Worm (Caenorhabditis elegans) whole organism, L1 larva: ENCODE measurements around the gene R166.3.
A peak's percentile ranks its signal among the peaks of the same experiment; 100 is the strongest.

Experiments used
- efl-1 ChIP-seq, 4 experiments: fragments of 150-350 bp; optimal IDR thresholded peaks in 3 of 4; peaks in 1 of 4; 1 replicate in 1 of 4; 2 replicates in 3 of 4; lab custom pipeline; 2014; ENCODE audit warnings: missing biosample characterization in 2 of 4, missing genetic modification characterization in 2 of 4, missing genetic modification reagents in 2 of 4
- elt-2 ChIP-seq: sonication (generic microtip); optimal IDR thresholded peaks from 2 replicates; lab custom pipeline; 2016; ENCODE audit warnings: missing genetic modification characterization, mild to moderate bottlenecking, inconsistent platforms, missing compliant biosample characterization, missing genetic modification reagents
- elt-3 ChIP-seq, 6 experiments: fragments of 150-350 bp in 1 of 6; sonication (generic microtip); optimal IDR thresholded peaks; 2 replicates each; lab custom pipeline; 2017 to 2018; ENCODE audit warnings: missing biosample characterization in 6 of 6, missing genetic modification characterization in 6 of 6, inconsistent platforms in 1 of 6
- lin-13 ChIP-seq: fragments of 150-350 bp; optimal IDR thresholded peaks from 2 replicates; lab custom pipeline; 2014; ENCODE audit warnings: missing biosample characterization, missing genetic modification reagents, missing genetic modification characterization
- nhr-19 ChIP-seq: fragments of 200-800 bp; sonication (Bioruptor generic); conservative IDR thresholded peaks from 2 replicates; pipeline ENCODE4 v1.3.6; 2022; ENCODE audit warnings: missing genetic modification characterization, missing compliant biosample characterization
- nhr-20 ChIP-seq: sonication (generic microtip); optimal IDR thresholded peaks from 2 replicates; lab custom pipeline; 2016; ENCODE audit warnings: mild to moderate bottlenecking, missing genetic modification characterization, missing compliant biosample characterization
- nhr-237 ChIP-seq: fragments of 150-350 bp; optimal IDR thresholded peaks from 2 replicates; lab custom pipeline; 2014; ENCODE audit warnings: missing biosample characterization, missing genetic modification characterization
- nhr-47 ChIP-seq: sonication (generic microtip); optimal IDR thresholded peaks from 2 replicates; lab custom pipeline; 2016; ENCODE audit warnings: mild to moderate bottlenecking, missing genetic modification characterization, moderate library complexity, missing compliant biosample characterization
- sptf-1 ChIP-seq: fragments of 150-350 bp; optimal IDR thresholded peaks from 2 replicates; lab custom pipeline; 2014; ENCODE audit warnings: missing biosample characterization, missing genetic modification characterization
- unc-62 ChIP-seq: fragments of 150-350 bp; optimal IDR thresholded peaks from 2 replicates; lab custom pipeline; 2014; ENCODE audit warnings: missing biosample characterization, missing genetic modification reagents, missing genetic modification characterization
- ztf-11 ChIP-seq, 2 experiments: sonication (generic microtip); optimal IDR thresholded peaks; 2 replicates each; lab custom pipeline; 2016 to 2017; ENCODE audit warnings: missing genetic modification characterization in 2 of 2, missing biosample characterization in 1 of 2, missing compliant biosample characterization in 1 of 2
- ztf-4 ChIP-seq: fragments of 150-350 bp; optimal IDR thresholded peaks from 2 replicates; lab custom pipeline; 2014; ENCODE audit warnings: missing biosample characterization, missing genetic modification characterization

DNA sequence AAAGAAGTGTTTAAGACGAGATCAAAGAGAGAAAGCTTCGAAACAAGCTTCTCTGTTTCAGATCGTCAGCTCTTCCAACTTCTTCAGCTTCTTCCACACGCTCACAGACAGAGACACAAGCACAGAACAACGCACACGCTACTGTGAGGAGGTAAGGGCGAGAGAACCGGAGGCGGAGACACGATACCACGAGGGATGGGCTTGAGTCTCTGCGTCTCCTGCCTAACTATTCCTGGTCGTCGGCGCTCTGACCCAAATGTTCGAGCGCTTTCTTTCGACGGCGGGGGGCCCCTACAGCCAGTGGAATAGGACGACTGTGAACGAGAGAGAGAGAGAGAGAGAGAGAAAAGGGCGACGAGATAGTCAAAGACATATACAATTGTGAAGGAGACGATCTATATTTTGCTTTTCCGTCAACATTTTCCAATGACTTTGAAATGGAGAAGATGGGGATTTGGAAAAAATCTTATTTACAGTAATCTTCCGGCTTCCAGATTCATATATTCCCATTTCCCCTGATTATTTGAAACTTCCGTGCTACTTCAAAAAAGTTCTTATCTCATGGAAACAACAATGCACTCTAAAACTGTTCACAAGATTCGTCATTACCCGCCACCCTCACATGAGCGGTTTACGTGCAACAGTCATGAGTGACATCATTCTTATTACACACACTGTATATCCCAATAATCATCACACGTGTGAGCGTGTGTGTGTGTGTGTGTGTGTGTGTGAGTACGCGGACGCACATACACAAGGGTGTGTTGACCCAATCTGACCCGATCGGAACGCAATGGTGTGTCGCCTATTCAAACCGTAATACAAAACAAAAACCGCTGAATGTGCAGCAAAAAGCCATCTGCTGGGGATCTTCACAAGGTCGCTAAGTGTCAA is 9.9 kb upstream of the R166.3 start:
- TF ChIP-seq nhr-47 (tag; lab: Kevin White, UChicago): peak; percentile 89
- no peak for TF ChIP-seq unc-62 (GFP tag; lab: Kevin White, UChicago)
- peak; percentile 76 for TF ChIP-seq nhr-19 (GFP tag; lab: Robert Waterston, UW)
- peak in 4 of 6 experiments; percentile 17 to 64 (median 50) for TF ChIP-seq elt-3 (tag; optimal IDR thresholded peaks at IDR 0.05; lab: Kevin White, UChicago)
- peak in 1 of 2 experiments; percentile 72 for TF ChIP-seq ztf-11 (tag; optimal IDR thresholded peaks at IDR 0.05; lab: Kevin White, UChicago)
- TF ChIP-seq efl-1 (optimal IDR thresholded peaks at IDR 0.05; lab: Kevin White, UChicago): peak; percentile 71 to 82
- TF ChIP-seq efl-1 (GFP tag; optimal IDR thresholded peaks at IDR 0.05 in 1 of 2; lab: Kevin White, UChicago): peak; percentile 44 to 92
- peak; percentile 48 for TF ChIP-seq nhr-237 (tag; lab: Kevin White, UChicago)
- peak; percentile 87 for TF ChIP-seq ztf-4 (tag; lab: Kevin White, UChicago)
- no peak for TF ChIP-seq sptf-1 (tag; lab: Kevin White, UChicago)
- peak; percentile 94 for TF ChIP-seq lin-13
- TF ChIP-seq nhr-20 (tag; lab: Kevin White, UChicago): peak; percentile 82
- peak; percentile 47 for TF ChIP-seq elt-2 (tag; lab: Kevin White, UChicago)
